Worm (Caenorhabditis elegans): Measurements from ENCODE around the gene Y77E11A.7.

DNA sequence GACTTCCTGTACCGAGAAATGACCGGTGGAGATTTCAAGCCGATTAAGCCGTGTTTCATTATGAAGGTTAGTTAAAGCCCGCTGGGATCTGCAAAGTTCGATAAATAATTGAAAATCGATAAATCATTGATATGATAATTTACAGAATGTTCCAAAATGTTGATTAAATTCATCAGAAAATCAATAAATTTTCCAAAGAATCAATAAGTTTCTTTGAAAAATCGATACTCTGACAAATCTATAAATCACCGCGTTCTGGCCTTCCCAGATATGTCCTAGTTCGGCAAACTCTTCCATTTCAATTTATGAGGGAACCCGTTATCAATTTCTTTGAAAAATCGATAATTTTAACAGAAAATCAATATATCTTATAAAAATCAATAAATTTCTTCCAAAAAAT lies 12.1 kb downstream of the Y77E11A.7 start:
- TF ChIP-seq tab-1 (GFP tag; IDR thresholded peaks at IDR 0.05) (no peak), flt-1 (GFP tag; IDR thresholded peaks at IDR 0.05) (no peak)
